Worm (Caenorhabditis elegans): ENCODE measurements around the gene nhr-66.

- TF ChIP-seq nhr-76 (tag; optimal IDR thresholded peaks at IDR 0.05) (no peak), nhr-11 (tag; optimal IDR thresholded peaks at IDR 0.05) (no peak), nfya-1 (tag; optimal IDR thresholded peaks at IDR 0.05; ENCODE audit: insufficient read depth) (no peak), ceh-9 (tag; optimal IDR thresholded peaks at IDR 0.05) (no peak), lin-39 (tag; optimal IDR thresholded peaks at IDR 0.05) (no peak), elt-2 (tag; optimal IDR thresholded peaks at IDR 0.05) (no peak)
Measured at ce11 chrIV:8260848-8261638, 24.6 kb upstream of the nhr-66 start, which contains the start of gene vit-6.
